Worm (Caenorhabditis elegans) whole organism, young adult: ENCODE data around the gene glb-14.
"Not testable (repeated sequence)": the region's sequence is repeated elsewhere in the genome, so short reads cannot be mapped to it uniquely, and the experiment has no call there.

Experiments used
- B0035.1 ChIP-seq: sonication (generic microtip); optimal IDR thresholded peaks from 2 replicates; lab custom pipeline; 2016; ENCODE audit warnings: missing genetic modification characterization, mild to moderate bottlenecking, missing compliant biosample characterization, missing genotype, missing genetic modification reagents
- C06A6.2 ChIP-seq: fragments of 200-800 bp; sonication (Bioruptor generic); conservative IDR thresholded peaks from 2 replicates; pipeline ENCODE4 v1.3.6; 2022; ENCODE audit warnings: missing genetic modification characterization, missing compliant biosample characterization
- F39B2.1 ChIP-seq: fragments of 200-800 bp; sonication (Bioruptor generic); IDR thresholded peaks from 2 replicates; pipeline ENCODE4 v1.3.6; 2022; ENCODE audit warnings: missing genetic modification reagents, missing genetic modification characterization, missing compliant biosample characterization
- F52B5.7 ChIP-seq: sonication (generic microtip); optimal IDR thresholded peaks from 2 replicates; lab custom pipeline; 2016; ENCODE audit warnings: mild to moderate bottlenecking, missing genetic modification characterization, missing compliant biosample characterization
- Y67H2A.10 ChIP-seq: fragments of 200-800 bp; sonication (Bioruptor generic); conservative IDR thresholded peaks from 2 replicates; pipeline ENCODE4 v1.3.6; 2022; ENCODE audit warnings: missing genetic modification reagents, missing genetic modification characterization, missing compliant biosample characterization
- ceh-27 ChIP-seq: fragments of 200-800 bp; sonication (Bioruptor generic); optimal IDR thresholded peaks from 2 replicates; lab custom pipeline; 2018; ENCODE audit warnings: mild to moderate bottlenecking, missing genetic modification characterization, moderate library complexity, missing compliant biosample characterization
- ceh-40 ChIP-seq: fragments of 200-800 bp; sonication (Bioruptor generic); IDR thresholded peaks from 2 replicates; pipeline ENCODE4 v1.3.6; 2022; ENCODE audit warnings: missing genetic modification characterization, missing compliant biosample characterization
- egl-44 ChIP-seq: fragments of 200-800 bp; sonication (Bioruptor generic); IDR thresholded peaks from 2 replicates; pipeline ENCODE4 v1.3.6; 2022; ENCODE audit warnings: missing genetic modification reagents, missing genetic modification characterization, missing compliant biosample characterization
- nhr-90 ChIP-seq: sonication (generic microtip); optimal IDR thresholded peaks from 2 replicates; lab custom pipeline; 2016; ENCODE audit warnings: missing genotype, mild to moderate bottlenecking, missing genetic modification characterization, missing compliant biosample characterization
- pha-4 ChIP-seq: fragments of 150-350 bp; sonication (generic microtip); optimal IDR thresholded peaks from 2 replicates; lab custom pipeline; 2014; ENCODE audit warnings: missing biosample characterization, missing genetic modification reagents, missing genetic modification characterization
- snpc-4 ChIP-seq, 5 experiments: fragments of 150-350 bp in 1 of 5; sonication (generic microtip) in 4 of 5; optimal IDR thresholded peaks; 2 replicates each; lab custom pipeline; 2014 to 2018; ENCODE audit warnings: missing genetic modification characterization in 5 of 5, missing biosample characterization in 3 of 5, antibody characterized with exemption in 2 of 5, mild to moderate bottlenecking in 2 of 5, missing compliant biosample characterization in 2 of 5, missing genotype in 2 of 5, moderate library complexity in 2 of 5, missing genetic modification reagents in 1 of 5
- somi-1 ChIP-seq: fragments of 200-800 bp; sonication (Bioruptor generic); optimal IDR thresholded peaks from 2 replicates; lab custom pipeline; 2018; ENCODE audit warnings: mild to moderate bottlenecking, missing genetic modification characterization, missing compliant biosample characterization
- unc-62 ChIP-seq: fragments of 150-350 bp; optimal IDR thresholded peaks from 2 replicates; lab custom pipeline; 2014; ENCODE audit warnings: missing biosample characterization, missing genetic modification reagents, missing genetic modification characterization

ce11 chrV:15581440-15581839 is 36.6 kb upstream of the glb-14 start:
- TF ChIP-seq unc-62 (GFP tag; lab: Kevin White, UChicago); snpc-4 (GFP tag; optimal IDR thresholded peaks at IDR 0.05; lab: Kevin White, UChicago); snpc-4 (tag; optimal IDR thresholded peaks at IDR 0.05; lab: Kevin White, UChicago); pha-4 (tag; lab: Kevin White, UChicago); ceh-27; somi-1 (GFP tag; lab: Kevin White, UChicago); F39B2.1 (GFP tag; lab: Robert Waterston, UW); ceh-40; F52B5.7 (tag; lab: Kevin White, UChicago); C06A6.2 (GFP tag; lab: Robert Waterston, UW); egl-44 (GFP tag; lab: Robert Waterston, UW); B0035.1; Y67H2A.10; nhr-90: not testable (repeated sequence)
